Worm (Caenorhabditis elegans) whole organism, L3 larva: ENCODE measurements around the gene subs-4.

Source experiments
- ZK546.5 ChIP-seq: sonication (generic microtip); optimal IDR thresholded peaks from 2 replicates; lab custom pipeline; 2017; ENCODE audit warnings: missing biosample characterization, missing genetic modification characterization
- ama-1 ChIP-seq: fragments of 150-350 bp; optimal IDR thresholded peaks from 2 replicates; lab custom pipeline; 2018
- ceh-16 ChIP-seq: sonication (generic microtip); optimal IDR thresholded peaks from 2 replicates; lab custom pipeline; 2017; ENCODE audit warnings: missing biosample characterization, missing genetic modification characterization
- elt-3 ChIP-seq, 3 experiments: fragments of 150-350 bp in 1 of 3; sonication (generic microtip) in 2 of 3; optimal IDR thresholded peaks; 2 replicates in 2 of 3; 4 replicates in 1 of 3; lab custom pipeline; 2014 to 2017; ENCODE audit warnings: missing biosample characterization in 3 of 3, missing genetic modification characterization in 3 of 3
- lin-39 ChIP-seq: fragments of 150-350 bp; optimal IDR thresholded peaks from 2 replicates; lab custom pipeline; 2018; ENCODE audit warnings: missing biosample characterization, missing genetic modification reagents, missing genetic modification characterization
- nhr-25 ChIP-seq: sonication (generic microtip); optimal IDR thresholded peaks from 2 replicates; lab custom pipeline; 2017; ENCODE audit warnings: missing biosample characterization, missing genetic modification characterization
- sea-2 ChIP-seq: fragments of 150-350 bp; sonication (generic microtip); optimal IDR thresholded peaks from 4 replicates; lab custom pipeline; 2014; ENCODE audit warnings: missing biosample characterization, missing genetic modification reagents, missing genetic modification characterization
- tbx-2 ChIP-seq: sonication (generic microtip); optimal IDR thresholded peaks from 2 replicates; lab custom pipeline; 2016; ENCODE audit warnings: mild to moderate bottlenecking, missing genetic modification characterization, missing compliant biosample characterization

- TF ChIP-seq nhr-25 (no peak), ceh-16 (tag; lab: Kevin White, UChicago) (no peak), ZK546.5 (tag; lab: Kevin White, UChicago) (no peak), lin-39 (tag; lab: Kevin White, UChicago) (no peak), tbx-2 (no peak), sea-2 (GFP tag; lab: Kevin White, UChicago) (no peak), elt-3 (tag; optimal IDR thresholded peaks at IDR 0.05; lab: Kevin White, UChicago) (no peak), ama-1 (lab: Kevin White, UChicago) (no peak)
These were observed 4.1 kb upstream of the subs-4 start, which contains the start of gene dpy-18 for ce11 chrIII:11377880-11378279.
